Worm (Caenorhabditis elegans) whole organism, late embryonic: ENCODE data around the gene C46C2.3.

Experiments
- Y22D7AL.16 ChIP-seq: sonication (generic microtip); optimal IDR thresholded peaks from 2 replicates; lab custom pipeline; 2016; ENCODE audit warnings: missing genetic modification characterization, missing compliant biosample characterization
- ama-1 ChIP-seq: fragments of 150-350 bp; optimal IDR thresholded peaks from 2 replicates; lab custom pipeline; 2014
- ceh-18 ChIP-seq: sonication (generic microtip); optimal IDR thresholded peaks from 2 replicates; lab custom pipeline; 2016; ENCODE audit warnings: missing genetic modification characterization, missing compliant biosample characterization
- ceh-2 ChIP-seq: sonication (generic microtip); optimal IDR thresholded peaks from 2 replicates; lab custom pipeline; 2016; ENCODE audit warnings: missing genotype, missing genetic modification characterization, missing compliant biosample characterization
- ceh-31 ChIP-seq: sonication (generic microtip); optimal IDR thresholded peaks from 2 replicates; lab custom pipeline; 2016; ENCODE audit warnings: missing genetic modification characterization, missing compliant biosample characterization
- ets-4 ChIP-seq: sonication (generic microtip); optimal IDR thresholded peaks from 2 replicates; lab custom pipeline; 2016; ENCODE audit warnings: missing genetic modification characterization, missing compliant biosample characterization
- hlh-13 ChIP-seq: fragments of 200-800 bp; sonication (Bioruptor generic); optimal IDR thresholded peaks from 2 replicates; lab custom pipeline; 2018; ENCODE audit warnings: mild to moderate bottlenecking, missing genetic modification characterization, missing compliant biosample characterization
- nhr-11 ChIP-seq: fragments of 150-350 bp; optimal IDR thresholded peaks from 2 replicates; lab custom pipeline; 2014; ENCODE audit warnings: missing biosample characterization, missing genetic modification characterization
- pha-4 ChIP-seq: fragments of 150-350 bp; optimal IDR thresholded peaks from 2 replicates; lab custom pipeline; 2018; ENCODE audit warnings: missing biosample characterization, missing genetic modification reagents, missing genetic modification characterization
- unc-3 ChIP-seq, 2 experiments: fragments of 200-800 bp in 1 of 2; sonication (Bioruptor generic) in 1 of 2; sonication (generic microtip) in 1 of 2; conservative IDR thresholded peaks in 1 of 2; optimal IDR thresholded peaks in 1 of 2; 2 replicates each; pipeline versions ENCODE4 v1.3.6 to Lab custom; 2016 to 2022; ENCODE audit warnings: missing compliant biosample characterization in 2 of 2, missing genetic modification characterization in 2 of 2, missing genetic modification reagents in 1 of 2
- unc-55 ChIP-seq: sonication (generic microtip); optimal IDR thresholded peaks from 2 replicates; lab custom pipeline; 2017; ENCODE audit warnings: missing biosample characterization, missing genetic modification reagents, missing genetic modification characterization
- unc-86 ChIP-seq: sonication (generic microtip); optimal IDR thresholded peaks from 2 replicates; lab custom pipeline; 2016; ENCODE audit warnings: missing genetic modification characterization, missing compliant biosample characterization

DNA sequence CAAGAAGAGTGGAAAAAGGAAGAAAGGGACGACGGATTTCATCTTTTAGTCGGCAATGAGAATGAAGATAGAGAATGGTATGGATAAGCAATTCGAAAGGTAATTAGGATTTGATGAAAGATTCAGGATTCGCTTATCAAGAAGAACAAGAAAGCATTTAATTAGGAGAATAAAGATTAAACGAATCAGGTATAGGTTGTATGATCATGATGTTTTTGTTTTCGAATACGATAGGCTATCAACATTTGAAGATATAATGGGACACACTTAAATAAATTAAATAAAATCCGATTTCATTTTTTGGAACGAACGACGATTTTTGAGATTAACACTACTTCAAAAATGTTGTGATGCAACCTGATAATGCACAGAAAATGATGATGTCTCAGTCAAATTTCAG is 20.5 kb downstream of the C46C2.3 start, which contains the start of gene Y11D7A.5:
- TF ChIP-seq nhr-11 (tag; lab: Kevin White, UChicago) (no peak), pha-4 (no peak), unc-86 (tag; lab: Kevin White, UChicago) (no peak), unc-55 (GFP tag; lab: Kevin White, UChicago) (no peak), Y22D7AL.16 (tag; lab: Kevin White, UChicago) (no peak), ceh-2 (tag; lab: Kevin White, UChicago) (no peak), ceh-18 (tag; lab: Kevin White, UChicago) (no peak), ets-4 (tag; lab: Kevin White, UChicago) (no peak), unc-3 (GFP tag; conservative IDR thresholded peaks at IDR 0.05; lab: Robert Waterston, UW) (no peak), unc-3 (tag; optimal IDR thresholded peaks at IDR 0.05; lab: Kevin White, UChicago) (no peak), ama-1 (lab: Kevin White, UChicago) (no peak), ceh-31 (tag; lab: Kevin White, UChicago) (no peak), hlh-13 (GFP tag; lab: Kevin White, UChicago) (no peak)
